Worm (Caenorhabditis elegans): ENCODE measurements around the gene ippk-1.
A peak's percentile ranks its signal among the peaks of the same experiment; 100 is the strongest.

ippk-1 gene

ce11 chrII:12071243-12071642, 28.5 kb downstream of the ippk-1 start:
- TF ChIP-seq snpc-4 (tag; optimal IDR thresholded peaks at IDR 0.05) (no peak), aha-1 (tag) (peak; percentile 97), zag-1 (tag; optimal IDR thresholded peaks at IDR 0.05) (no peak), nhr-10 (tag; optimal IDR thresholded peaks at IDR 0.05) (no peak), fkh-10 (GFP tag; optimal IDR thresholded peaks at IDR 0.05) (no peak)

ce11 chrII:12076355-12076754, 33.6 kb downstream of the ippk-1 start:
- TF ChIP-seq dmd-8 (GFP tag; IDR thresholded peaks at IDR 0.05) (no peak), set-16 (GFP tag; IDR thresholded peaks at IDR 0.05) (peak; percentile 41; the same call in 1 of the 2 replicates), lin-38 (GFP tag; IDR thresholded peaks at IDR 0.05) (peak; percentile 19; the same call in 1 of the 2 replicates)

ce11 chrII:12077281-12077680, 34.6 kb downstream of the ippk-1 start:
- TF ChIP-seq cey-2 (tag; optimal IDR thresholded peaks at IDR 0.05; ENCODE audit: borderline replicate concordance, insufficient read depth) (no peak), daf-8 (GFP tag; IDR thresholded peaks at IDR 0.05) (no peak), Y5F2A.4 (GFP tag; optimal IDR thresholded peaks at IDR 0.05) (no peak), hlh-30 (tag; optimal IDR thresholded peaks at IDR 0.05; ENCODE audit: insufficient read depth) (no peak), unc-62 (GFP tag; optimal IDR thresholded peaks at IDR 0.05 in 1 of 2) (peak in 1 of 2 experiments; percentile 98), unc-62 (tag; optimal IDR thresholded peaks at IDR 0.05) (no peak)

- peak; percentile 47 for TF ChIP-seq dve-1 (tag; optimal IDR thresholded peaks at IDR 0.05; ENCODE audit: insufficient read depth)
- no peak for TF ChIP-seq ctbp-1 (GFP tag; IDR thresholded peaks at IDR 0.05)
- peak; percentile 34 for TF ChIP-seq pqm-1 (tag; optimal IDR thresholded peaks at IDR 0.05)
- TF ChIP-seq mes-2 (tag; optimal IDR thresholded peaks at IDR 0.05; ENCODE audit: poor library complexity, severe bottlenecking) = no peak
- no peak for TF ChIP-seq hmg-1.1 (GFP tag; IDR thresholded peaks at IDR 0.05)
These were observed 37.3 kb downstream of the ippk-1 start for ce11 chrII:12080015-12080414.

ce11 chrII:12081454-12081853, 38.7 kb downstream of the ippk-1 start:
- TF ChIP-seq jun-1 (tag; optimal IDR thresholded peaks at IDR 0.05) (no peak), dve-1 (tag; optimal IDR thresholded peaks at IDR 0.05; ENCODE audit: insufficient read depth) (peak; percentile 52), lsy-2 (tag; optimal IDR thresholded peaks at IDR 0.05) (peak in 1 of 2 experiments; percentile 33), skn-1 (tag; optimal IDR thresholded peaks at IDR 0.05) (no peak), nhr-77 (tag; optimal IDR thresholded peaks at IDR 0.05) (no peak), T26A8.4 (GFP tag; IDR thresholded peaks at IDR 0.05) (no peak)

ce11 chrII:12088833-12089232, 46.1 kb downstream of the ippk-1 start, which contains the start of gene cnt-1:
cnt-1 (minus strand) TSS chrII:12088868.
- peak in 1 of 2 experiments; percentile 43 for TF ChIP-seq lsy-2 (tag; optimal IDR thresholded peaks at IDR 0.05)
- no peak for TF ChIP-seq daf-8 (GFP tag; IDR thresholded peaks at IDR 0.05)
- peak; percentile 53 for TF ChIP-seq lin-38 (GFP tag; IDR thresholded peaks at IDR 0.05)
- no peak for TF ChIP-seq hlh-11 (tag; optimal IDR thresholded peaks at IDR 0.05)
- TF ChIP-seq fos-1 (tag; optimal IDR thresholded peaks at IDR 0.05) = no peak
- no peak for TF ChIP-seq unc-39 (tag; optimal IDR thresholded peaks at IDR 0.05)
- no peak for TF ChIP-seq ZK337.2 (GFP tag; IDR thresholded peaks at IDR 0.05)
- 0 out of 2 replicates have a peak, but pooled peaks have one; percentile 7 for TF ChIP-seq tra-1 (GFP tag; IDR thresholded peaks at IDR 0.05)
- no peak for TF ChIP-seq madf-9 (GFP tag; conservative IDR thresholded peaks at IDR 0.05)
- no peak for TF ChIP-seq aha-1 (tag)
- TF ChIP-seq lin-15B (tag; optimal IDR thresholded peaks at IDR 0.05) = no peak
- no peak for TF ChIP-seq nhr-28 (tag; optimal IDR thresholded peaks at IDR 0.05)

Data from whole organism, L4 larva.